Worm (Caenorhabditis elegans): ENCODE measurements around the gene dnj-25.

- TF ChIP-seq scrt-1 (GFP tag; IDR thresholded peaks at IDR 0.05) (no peak), tbx-37 (GFP tag; conservative IDR thresholded peaks at IDR 0.05) (no peak), hmg-4 (GFP tag; optimal IDR thresholded peaks at IDR 0.05) (no peak), ama-1 (optimal IDR thresholded peaks at IDR 0.05) (no peak), B0310.2 (tag; optimal IDR thresholded peaks at IDR 0.05) (no peak), ceh-36 (tag; optimal IDR thresholded peaks at IDR 0.05) (no peak), sea-1 (GFP tag; conservative IDR thresholded peaks at IDR 0.05) (no peak), flt-1 (GFP tag; IDR thresholded peaks at IDR 0.05) (no peak), tra-4 (tag; optimal IDR thresholded peaks at IDR 0.05) (no peak), hmbx-1 (tag; optimal IDR thresholded peaks at IDR 0.05) (no peak), tbx-11 (GFP tag; IDR thresholded peaks at IDR 0.05) (no peak), aly-1 (tag; optimal IDR thresholded peaks at IDR 0.05) (no peak), ceh-13 (GFP tag; optimal IDR thresholded peaks at IDR 0.05) (no peak)
Measured at ce11 chrV:20711733-20712132, 32.4 kb downstream of the dnj-25 start.

Data from whole organism, early embryonic.